Worm (Caenorhabditis elegans) whole organism, L2 larva: Measurements from ENCODE around the gene T12E12.6.

Source experiments
- C34F6.9 ChIP-seq: fragments of 150-350 bp; optimal IDR thresholded peaks from 2 replicates; lab custom pipeline; 2014; ENCODE audit warnings: missing biosample characterization, missing genetic modification characterization
- F13H6.1 ChIP-seq: sonication (generic microtip); optimal IDR thresholded peaks from 2 replicates; lab custom pipeline; 2016; ENCODE audit warnings: missing genetic modification characterization, missing compliant biosample characterization
- R02D3.7 ChIP-seq: fragments of 150-350 bp; optimal IDR thresholded peaks from 2 replicates; lab custom pipeline; 2014; ENCODE audit warnings: missing biosample characterization, missing genetic modification characterization
- Y55F3AM.14 ChIP-seq: fragments of 200-800 bp; sonication (Bioruptor generic); optimal IDR thresholded peaks from 2 replicates; lab custom pipeline; 2018; ENCODE audit warnings: mild to moderate bottlenecking, missing genetic modification characterization, missing compliant biosample characterization
- ZK546.5 ChIP-seq: sonication (generic microtip); optimal IDR thresholded peaks from 2 replicates; lab custom pipeline; 2017; ENCODE audit warnings: missing biosample characterization, missing genetic modification characterization
- alr-1 ChIP-seq: fragments of 150-350 bp; optimal IDR thresholded peaks from 2 replicates; lab custom pipeline; 2014; ENCODE audit warnings: missing biosample characterization, missing genetic modification characterization
- aly-2 ChIP-seq: fragments of 150-350 bp; optimal IDR thresholded peaks from 2 replicates; lab custom pipeline; 2014; ENCODE audit warnings: missing biosample characterization, missing genetic modification characterization
- blmp-1 ChIP-seq: sonication (generic microtip); optimal IDR thresholded peaks from 2 replicates; lab custom pipeline; 2017; ENCODE audit warnings: missing genetic modification characterization, mild to moderate bottlenecking, missing compliant biosample characterization, antibody characterized with exemption, moderate library complexity; ENCODE audit not compliant: insufficient read depth
- ceh-16 ChIP-seq: fragments of 150-350 bp; optimal IDR thresholded peaks from 2 replicates; lab custom pipeline; 2014; ENCODE audit warnings: missing biosample characterization, missing genetic modification characterization
- ceh-82 ChIP-seq: fragments of 150-350 bp; optimal IDR thresholded peaks from 2 replicates; lab custom pipeline; 2014; ENCODE audit warnings: missing biosample characterization, missing genetic modification characterization
- crh-2 ChIP-seq: sonication (generic microtip); optimal IDR thresholded peaks from 2 replicates; lab custom pipeline; 2017; ENCODE audit warnings: missing biosample characterization, missing genetic modification characterization
- dmd-4 ChIP-seq: sonication (generic microtip); optimal IDR thresholded peaks from 2 replicates; lab custom pipeline; 2017; ENCODE audit warnings: missing biosample characterization, missing genetic modification characterization
- egl-27 ChIP-seq: sonication (generic microtip); optimal IDR thresholded peaks from 3 replicates; lab custom pipeline; 2017; ENCODE audit warnings: missing biosample characterization, missing genetic modification reagents, missing genetic modification characterization
- elt-1 ChIP-seq: fragments of 150-350 bp; optimal IDR thresholded peaks from 2 replicates; lab custom pipeline; 2014; ENCODE audit warnings: missing biosample characterization, missing genetic modification characterization
- elt-3 ChIP-seq: sonication (generic microtip); optimal IDR thresholded peaks from 2 replicates; lab custom pipeline; 2017; ENCODE audit warnings: missing biosample characterization, missing genetic modification characterization
- gmeb-1 ChIP-seq: fragments of 150-350 bp; optimal IDR thresholded peaks from 2 replicates; lab custom pipeline; 2014; ENCODE audit warnings: missing biosample characterization, missing genetic modification characterization
- lsy-2 ChIP-seq, 2 experiments: fragments of 150-350 bp in 1 of 2; sonication (generic microtip) in 1 of 2; optimal IDR thresholded peaks; 2 replicates each; lab custom pipeline; 2014 to 2017; ENCODE audit warnings: missing biosample characterization in 2 of 2, missing genetic modification characterization in 2 of 2
- mdl-1 ChIP-seq, 2 experiments: fragments of 150-350 bp in 1 of 2; sonication (generic microtip) in 1 of 2; optimal IDR thresholded peaks; 2 replicates each; lab custom pipeline; 2017; ENCODE audit warnings: missing biosample characterization in 2 of 2, missing genetic modification characterization in 2 of 2
- nhr-11 ChIP-seq: fragments of 150-350 bp; optimal IDR thresholded peaks from 2 replicates; lab custom pipeline; 2014; ENCODE audit warnings: missing biosample characterization, missing genetic modification characterization
- nhr-12 ChIP-seq: fragments of 150-350 bp; optimal IDR thresholded peaks from 2 replicates; lab custom pipeline; 2014; ENCODE audit warnings: missing biosample characterization, missing genetic modification characterization
- nhr-129 ChIP-seq: fragments of 150-350 bp; optimal IDR thresholded peaks from 2 replicates; lab custom pipeline; 2014; ENCODE audit warnings: missing biosample characterization, missing genetic modification characterization
- nhr-23 ChIP-seq: fragments of 150-350 bp; optimal IDR thresholded peaks from 2 replicates; lab custom pipeline; 2014; ENCODE audit warnings: missing biosample characterization, missing genetic modification reagents, missing genetic modification characterization
- nhr-237 ChIP-seq: fragments of 150-350 bp; optimal IDR thresholded peaks from 2 replicates; lab custom pipeline; 2014; ENCODE audit warnings: missing biosample characterization, missing genetic modification characterization
- nhr-25 ChIP-seq: fragments of 150-350 bp; sonication (generic microtip); optimal IDR thresholded peaks from 3 replicates; lab custom pipeline; 2014; ENCODE audit warnings: missing biosample characterization, missing genetic modification characterization
- nhr-6 ChIP-seq: fragments of 150-350 bp; optimal IDR thresholded peaks from 2 replicates; lab custom pipeline; 2014; ENCODE audit warnings: missing biosample characterization, missing genetic modification characterization
- peb-1 ChIP-seq: fragments of 150-350 bp; optimal IDR thresholded peaks from 2 replicates; lab custom pipeline; 2014; ENCODE audit warnings: missing biosample characterization, missing genetic modification characterization
- sem-4 ChIP-seq: fragments of 150-350 bp; optimal IDR thresholded peaks from 2 replicates; lab custom pipeline; 2014; ENCODE audit warnings: missing biosample characterization, missing genetic modification reagents, missing genetic modification characterization
- skn-1 ChIP-seq: sonication (generic microtip); optimal IDR thresholded peaks from 2 replicates; lab custom pipeline; 2017; ENCODE audit warnings: missing biosample characterization, missing genetic modification characterization
- sma-3 ChIP-seq: sonication (generic microtip); optimal IDR thresholded peaks from 2 replicates; lab custom pipeline; 2016; ENCODE audit warnings: missing genetic modification reagents, missing genetic modification characterization, missing compliant biosample characterization
- sma-9 ChIP-seq, 2 experiments: fragments of 150-350 bp in 1 of 2; sonication (generic microtip) in 1 of 2; optimal IDR thresholded peaks; 2 replicates each; lab custom pipeline; 2014 to 2016; ENCODE audit warnings: missing genetic modification characterization in 2 of 2, mild to moderate bottlenecking in 1 of 2, missing biosample characterization in 1 of 2, missing compliant biosample characterization in 1 of 2, missing genetic modification reagents in 1 of 2, moderate library complexity in 1 of 2
- unc-39 ChIP-seq: fragments of 150-350 bp; optimal IDR thresholded peaks from 2 replicates; lab custom pipeline; 2014; ENCODE audit warnings: missing biosample characterization, missing genetic modification characterization
- unc-55 ChIP-seq: fragments of 150-350 bp; sonication (generic microtip); optimal IDR thresholded peaks from 3 replicates; lab custom pipeline; 2014; ENCODE audit warnings: missing biosample characterization, missing genetic modification reagents, missing genetic modification characterization
- unc-62 ChIP-seq: fragments of 150-350 bp; optimal IDR thresholded peaks from 2 replicates; lab custom pipeline; 2014; ENCODE audit warnings: missing biosample characterization, missing genetic modification reagents, missing genetic modification characterization
- ztf-11 ChIP-seq: sonication (generic microtip); optimal IDR thresholded peaks from 2 replicates; lab custom pipeline; 2017; ENCODE audit warnings: missing biosample characterization, missing genetic modification characterization

T12E12.6 gene

ce11 chrIV:5590120-5590519 is 16.2 kb upstream of the T12E12.6 start (continued):
- TF ChIP-seq sma-9 (GFP tag; optimal IDR thresholded peaks at IDR 0.05; lab: Kevin White, UChicago) (peak; percentile 84), sma-9 (tag; optimal IDR thresholded peaks at IDR 0.05; lab: Kevin White, UChicago) (no peak), dmd-4 (tag; lab: Kevin White, UChicago) (no peak), gmeb-1 (tag; lab: Kevin White, UChicago) (peak; percentile 52), crh-2 (peak; percentile 42), nhr-129 (tag; lab: Kevin White, UChicago) (peak; percentile 87), alr-1 (tag; lab: Kevin White, UChicago) (no peak), nhr-11 (no peak), nhr-12 (no peak), mdl-1 (tag; optimal IDR thresholded peaks at IDR 0.05; lab: Kevin White, UChicago) (no peak), ztf-11 (tag; lab: Kevin White, UChicago) (no peak), peb-1 (tag; lab: Kevin White, UChicago) (no peak), Y55F3AM.14 (GFP tag; lab: Kevin White, UChicago) (no peak), skn-1 (tag; lab: Kevin White, UChicago) (no peak), blmp-1 (no peak), nhr-6 (tag; lab: Kevin White, UChicago) (no peak), nhr-237 (tag; lab: Kevin White, UChicago) (no peak)

ce11 chrIV:5587964-5588860 is 14.3 kb upstream of the T12E12.6 start:
- TF ChIP-seq ceh-16 (tag; lab: Kevin White, UChicago) (no peak), nhr-25 (no peak), lsy-2 (tag; optimal IDR thresholded peaks at IDR 0.05; lab: Kevin White, UChicago) (peak in 1 of 2 experiments; percentile 11), ZK546.5 (tag; lab: Kevin White, UChicago) (no peak), ceh-82 (no peak), unc-55 (GFP tag; lab: Kevin White, UChicago) (no peak), unc-39 (no peak), unc-62 (GFP tag; lab: Kevin White, UChicago) (no peak), elt-1 (tag; lab: Kevin White, UChicago) (no peak), nhr-23 (tag; lab: Kevin White, UChicago) (no peak), nhr-129 (tag; lab: Kevin White, UChicago) (peak; percentile 83), F13H6.1 (tag; lab: Kevin White, UChicago) (no peak), nhr-237 (tag; lab: Kevin White, UChicago) (no peak), sma-3 (GFP tag; lab: Kevin White, UChicago) (no peak), ztf-11 (tag; lab: Kevin White, UChicago) (no peak), egl-27 (tag; lab: Kevin White, UChicago) (no peak), elt-3 (no peak)
- TF ChIP-seq, all 48 proteins: peak for 2

ce11 chrIV:5586320-5586720 is 12.4 kb upstream of the T12E12.6 start:
- TF ChIP-seq elt-1 (tag; lab: Kevin White, UChicago) (no peak), crh-2 (peak; percentile 77), Y55F3AM.14 (GFP tag; lab: Kevin White, UChicago) (peak; percentile 92), nhr-11 (no peak), C34F6.9 (tag; lab: Kevin White, UChicago) (peak; percentile 16), nhr-25 (no peak), nhr-23 (tag; lab: Kevin White, UChicago) (no peak), nhr-129 (tag; lab: Kevin White, UChicago) (peak; percentile 84), aly-2 (tag; lab: Kevin White, UChicago) (no peak), sem-4 (tag; lab: Kevin White, UChicago) (no peak), R02D3.7 (tag; lab: Kevin White, UChicago) (no peak), nhr-237 (tag; lab: Kevin White, UChicago) (no peak), egl-27 (tag; lab: Kevin White, UChicago) (no peak), lsy-2 (tag; optimal IDR thresholded peaks at IDR 0.05; lab: Kevin White, UChicago) (peak in 1 of 2 experiments; percentile 33), ztf-11 (tag; lab: Kevin White, UChicago) (no peak), nhr-12 (no peak), sma-9 (GFP tag; optimal IDR thresholded peaks at IDR 0.05; lab: Kevin White, UChicago) (no peak), sma-9 (tag; optimal IDR thresholded peaks at IDR 0.05; lab: Kevin White, UChicago) (no peak), skn-1 (tag; lab: Kevin White, UChicago) (no peak)
